Worm (Caenorhabditis elegans): ENCODE results near the gene ZK1010.10.

DNA sequence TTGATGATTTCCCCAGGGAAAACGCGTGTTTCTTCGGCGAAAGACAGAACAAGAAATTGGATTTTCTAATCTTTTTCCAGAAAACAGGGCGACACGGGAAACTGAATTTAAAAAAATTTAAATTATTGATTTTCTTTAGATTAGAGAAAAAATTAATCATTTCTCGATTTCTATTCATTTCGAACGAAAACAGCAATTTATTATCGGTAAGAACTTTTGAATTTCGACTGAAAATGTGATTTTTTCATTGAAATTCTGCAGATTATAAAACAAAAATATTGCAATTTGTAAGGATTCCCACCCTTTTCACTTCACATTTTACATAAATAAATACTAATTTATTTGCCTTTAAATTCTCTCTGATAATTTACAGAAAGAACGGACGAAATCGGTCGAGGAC lies 29.8 kb upstream of the ZK1010.10 start, which contains the start of gene bckd-1A:
- TF ChIP-seq him-1 (tag; optimal IDR thresholded peaks at IDR 0.05) (no peak), W03F9.2 (tag; optimal IDR thresholded peaks at IDR 0.05) (no peak), dao-5 (tag; optimal IDR thresholded peaks at IDR 0.05) (no peak)
